Worm (Caenorhabditis elegans) whole organism, L4 larva: ENCODE results near the gene szy-4.

Experiments used
- T20F7.1 ChIP-seq: fragments of 200-800 bp; sonication (Bioruptor generic); optimal IDR thresholded peaks from 2 replicates; lab custom pipeline; 2018; ENCODE audit warnings: mild to moderate bottlenecking, missing genetic modification characterization, missing compliant biosample characterization
- T26A8.4 ChIP-seq: fragments of 200-800 bp; sonication (Bioruptor generic); IDR thresholded peaks from 2 replicates; pipeline ENCODE4 v1.3.6; 2022; ENCODE audit warnings: missing genetic modification characterization, missing compliant biosample characterization
- Y105C5A.15 ChIP-seq: fragments of 200-800 bp; sonication (Bioruptor generic); IDR thresholded peaks from 2 replicates; pipeline ENCODE4 v1.3.6; 2022; ENCODE audit warnings: missing genetic modification characterization, missing compliant biosample characterization
- Y5F2A.4 ChIP-seq: fragments of 200-800 bp; sonication (Bioruptor generic); optimal IDR thresholded peaks from 2 replicates; lab custom pipeline; 2018; ENCODE audit warnings: mild to moderate bottlenecking, missing genetic modification characterization, missing compliant biosample characterization
- ZK337.2 ChIP-seq: fragments of 200-800 bp; sonication (Bioruptor generic); IDR thresholded peaks from 2 replicates; pipeline ENCODE4 v1.3.6; 2022; ENCODE audit warnings: missing genetic modification reagents, missing genetic modification characterization, missing compliant biosample characterization
- attf-4 ChIP-seq: sonication (generic microtip); optimal IDR thresholded peaks from 3 replicates; lab custom pipeline; 2017; ENCODE audit warnings: missing biosample characterization, missing genetic modification characterization
- ceh-28 ChIP-seq: fragments of 150-350 bp; optimal IDR thresholded peaks from 2 replicates; lab custom pipeline; 2014; ENCODE audit warnings: missing biosample characterization, missing genetic modification reagents, missing genetic modification characterization
- ces-1 ChIP-seq: fragments of 150-350 bp; sonication (generic microtip); optimal IDR thresholded peaks from 4 replicates; lab custom pipeline; 2014; ENCODE audit warnings: missing biosample characterization, missing genetic modification reagents, missing genetic modification characterization
- daf-16 ChIP-seq, 3 experiments: sonication (generic microtip); optimal IDR thresholded peaks; 2 replicates each; lab custom pipeline; 2016 to 2017; ENCODE audit warnings: missing genetic modification characterization in 3 of 3, missing genetic modification reagents in 3 of 3, mild to moderate bottlenecking in 2 of 3, missing compliant biosample characterization in 2 of 3, missing biosample characterization in 1 of 3, moderate library complexity in 1 of 3
- daf-19 ChIP-seq: fragments of 200-800 bp; sonication (Bioruptor generic); conservative IDR thresholded peaks from 2 replicates; pipeline ENCODE4 v1.3.6; 2022; ENCODE audit warnings: missing genetic modification characterization, missing compliant biosample characterization
- daf-8 ChIP-seq: fragments of 200-800 bp; sonication (Bioruptor generic); IDR thresholded peaks from 2 replicates; pipeline ENCODE4 v1.3.6; 2022; ENCODE audit warnings: missing genetic modification characterization, missing compliant biosample characterization
- dmd-6 ChIP-seq: fragments of 200-800 bp; sonication (Bioruptor generic); IDR thresholded peaks from 2 replicates; pipeline ENCODE4 v1.3.6; 2022; ENCODE audit warnings: missing genetic modification reagents, missing genetic modification characterization, missing compliant biosample characterization
- dmd-8 ChIP-seq: fragments of 200-800 bp; sonication (Bioruptor generic); IDR thresholded peaks from 2 replicates; pipeline ENCODE4 v1.3.6; 2022; ENCODE audit warnings: missing genetic modification characterization, missing compliant biosample characterization
- dve-1 ChIP-seq: sonication (generic microtip); optimal IDR thresholded peaks from 2 replicates; lab custom pipeline; 2017; ENCODE audit warnings: antibody characterized with exemption, mild to moderate bottlenecking, missing genetic modification characterization, missing compliant biosample characterization; ENCODE audit not compliant: insufficient read depth
- fkh-10 ChIP-seq: fragments of 150-350 bp; optimal IDR thresholded peaks from 2 replicates; lab custom pipeline; 2014; ENCODE audit warnings: missing biosample characterization, missing genetic modification reagents, missing genetic modification characterization
- fos-1 ChIP-seq: fragments of 150-350 bp; optimal IDR thresholded peaks from 2 replicates; lab custom pipeline; 2014; ENCODE audit warnings: missing biosample characterization, missing genetic modification characterization
- gei-8 ChIP-seq: fragments of 200-800 bp; sonication (Bioruptor generic); optimal IDR thresholded peaks from 2 replicates; lab custom pipeline; 2018; ENCODE audit warnings: mild to moderate bottlenecking, missing genetic modification characterization, missing compliant biosample characterization
- jun-1 ChIP-seq: fragments of 150-350 bp; optimal IDR thresholded peaks from 2 replicates; lab custom pipeline; 2014; ENCODE audit warnings: missing biosample characterization, missing genetic modification reagents, missing genetic modification characterization
- lin-1 ChIP-seq: fragments of 200-800 bp; sonication (Bioruptor generic); IDR thresholded peaks from 2 replicates; pipeline ENCODE4 v1.3.6; 2022; ENCODE audit warnings: missing genetic modification reagents, missing genetic modification characterization, missing compliant biosample characterization
- lin-13 ChIP-seq: fragments of 150-350 bp; optimal IDR thresholded peaks from 2 replicates; lab custom pipeline; 2014; ENCODE audit warnings: missing biosample characterization, missing genetic modification reagents, missing genetic modification characterization
- madf-5 ChIP-seq, 2 experiments: fragments of 200-800 bp; sonication (Bioruptor generic); IDR thresholded peaks; 2 replicates each; pipeline ENCODE4 v1.3.6; 2022; ENCODE audit warnings: missing compliant biosample characterization in 2 of 2, missing genetic modification characterization in 2 of 2
- madf-9 ChIP-seq: fragments of 200-800 bp; sonication (Bioruptor generic); conservative IDR thresholded peaks from 2 replicates; pipeline ENCODE4 v1.3.6; 2022; ENCODE audit warnings: missing genetic modification reagents, missing genetic modification characterization, missing compliant biosample characterization
- mdl-1 ChIP-seq, 2 experiments: fragments of 150-350 bp in 1 of 2; sonication (generic microtip) in 1 of 2; optimal IDR thresholded peaks; 2 replicates each; lab custom pipeline; 2014 to 2017; ENCODE audit warnings: missing biosample characterization in 2 of 2, missing genetic modification characterization in 2 of 2
- mxl-2 ChIP-seq: fragments of 200-800 bp; sonication (Bioruptor generic); conservative IDR thresholded peaks from 2 replicates; pipeline ENCODE4 v1.3.6; 2022; ENCODE audit warnings: missing genetic modification reagents, missing genetic modification characterization, missing compliant biosample characterization
- nhr-10 ChIP-seq: fragments of 150-350 bp; optimal IDR thresholded peaks from 2 replicates; lab custom pipeline; 2014; ENCODE audit warnings: missing biosample characterization, missing genetic modification characterization
- nhr-42 ChIP-seq: fragments of 200-800 bp; sonication (Bioruptor generic); IDR thresholded peaks from 2 replicates; pipeline ENCODE4 v1.3.6; 2022; ENCODE audit warnings: missing genetic modification characterization, missing compliant biosample characterization
- nhr-48 ChIP-seq: sonication (generic microtip); optimal IDR thresholded peaks from 2 replicates; lab custom pipeline; 2016; ENCODE audit warnings: mild to moderate bottlenecking, missing genetic modification characterization, missing compliant biosample characterization
- spr-1 ChIP-seq: sonication (generic microtip); optimal IDR thresholded peaks from 2 replicates; lab custom pipeline; 2016; ENCODE audit warnings: mild to moderate bottlenecking, missing genetic modification characterization, missing compliant biosample characterization
- tag-97 ChIP-seq: fragments of 200-800 bp; sonication (Bioruptor generic); IDR thresholded peaks from 2 replicates; pipeline ENCODE4 v1.3.6; 2022; ENCODE audit warnings: missing genetic modification characterization, missing compliant biosample characterization
- tra-1 ChIP-seq: fragments of 200-800 bp; sonication (Bioruptor generic); IDR thresholded peaks from 2 replicates; pipeline ENCODE4 v1.3.6; 2022; ENCODE audit warnings: missing genetic modification reagents, missing genetic modification characterization, missing compliant biosample characterization
- unc-62 ChIP-seq, 3 experiments: fragments of 150-350 bp in 1 of 3; sonication (generic microtip); optimal IDR thresholded peaks in 2 of 3; peaks in 1 of 3; 1 replicate in 1 of 3; 2 replicates in 2 of 3; lab custom pipeline; 2014 to 2017; ENCODE audit warnings: missing biosample characterization in 3 of 3, missing genetic modification characterization in 3 of 3, missing genetic modification reagents in 3 of 3, missing genotype in 1 of 3
- vab-7 ChIP-seq: fragments of 200-800 bp; sonication (Bioruptor generic); IDR thresholded peaks from 2 replicates; pipeline ENCODE4 v1.3.6; 2022; ENCODE audit warnings: missing genetic modification reagents, missing genetic modification characterization, missing compliant biosample characterization
- zip-2 ChIP-seq: fragments of 150-350 bp; optimal IDR thresholded peaks from 2 replicates; lab custom pipeline; 2014; ENCODE audit warnings: missing biosample characterization, missing genetic modification characterization

The szy-4 gene

DNA sequence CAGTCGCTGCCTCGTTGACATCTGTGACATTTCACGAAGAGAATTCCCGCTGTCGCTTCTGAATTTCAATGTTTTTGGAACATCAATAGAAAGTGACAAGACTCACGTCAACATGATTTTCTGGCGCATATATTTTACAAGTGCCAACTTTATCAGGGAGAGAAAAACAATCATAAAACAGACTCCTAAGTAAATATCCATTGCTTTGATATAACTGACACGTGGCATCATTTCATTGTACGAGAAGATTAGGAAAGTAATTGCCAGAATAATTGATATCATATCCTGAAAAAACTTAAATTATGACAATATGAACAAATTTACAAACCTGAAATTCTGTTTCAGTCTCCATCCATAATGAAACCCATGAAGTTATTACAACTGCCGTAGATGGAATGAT is 40.4 kb upstream of the szy-4 start:
- peak in 1 of 2 experiments; percentile 95 for TF ChIP-seq unc-62 (GFP tag; optimal IDR thresholded peaks at IDR 0.05 in 1 of 2; lab: Kevin White, UChicago)
- TF ChIP-seq unc-62 (tag; optimal IDR thresholded peaks at IDR 0.05; lab: Kevin White, UChicago): no peak
- TF ChIP-seq nhr-10 (tag; lab: Kevin White, UChicago): no peak

DNA sequence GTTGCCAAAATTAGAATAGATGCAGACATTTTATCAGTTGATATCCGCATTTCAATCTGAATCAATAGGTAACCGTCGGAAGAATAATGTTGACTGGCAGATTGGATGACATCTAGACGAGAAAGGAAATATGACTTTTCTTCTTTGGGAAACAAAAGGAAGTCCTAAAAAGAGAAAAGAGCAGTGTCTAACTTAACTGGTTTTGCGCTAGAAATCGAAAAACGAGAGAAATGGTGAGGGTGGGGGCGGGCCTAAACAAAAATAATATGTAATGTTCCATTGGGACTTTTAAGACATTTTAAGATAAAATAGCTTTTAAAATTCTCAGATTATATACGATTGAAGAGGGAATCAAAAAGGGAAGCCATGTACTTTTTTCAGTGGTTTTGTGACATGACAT is 37.5 kb upstream of the szy-4 start, which contains the start of gene exp-1:
exp-1 (minus strand) TSS at position 101 of the 400 bp plus-strand sequence.
- no peak for TF ChIP-seq mxl-2 (GFP tag; lab: Robert Waterston, UW)
- no peak for TF ChIP-seq dmd-6 (GFP tag; lab: Robert Waterston, UW)
- TF ChIP-seq ces-1: no peak
- no peak for TF ChIP-seq tra-1 (GFP tag; lab: Robert Waterston, UW)
- TF ChIP-seq zip-2 (tag; lab: Kevin White, UChicago): no peak
- TF ChIP-seq daf-19: no peak

DNA sequence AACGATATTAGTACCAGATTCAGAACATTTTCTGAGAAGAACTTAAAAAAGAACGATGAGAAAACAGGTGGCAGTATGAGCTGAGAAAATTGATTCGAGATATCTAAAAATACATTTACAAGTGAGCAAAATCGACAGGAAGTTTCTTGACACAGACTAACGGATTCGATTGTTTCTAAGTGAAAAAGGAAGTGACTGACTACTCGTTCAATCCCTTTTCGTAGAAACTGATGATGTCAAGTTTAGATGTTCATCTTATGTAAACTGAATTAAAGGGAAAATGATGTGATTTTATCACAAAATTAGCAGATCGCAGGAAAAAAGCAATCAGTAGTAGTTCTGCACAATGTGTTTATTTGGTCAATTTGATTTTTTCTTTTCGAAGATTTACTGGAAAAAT is 33.3 kb upstream of the szy-4 start:
- TF ChIP-seq fkh-10 (GFP tag; lab: Kevin White, UChicago) (peak; percentile 15), T26A8.4 (GFP tag; lab: Robert Waterston, UW) (no peak), ces-1 (peak; percentile 20)
- TF ChIP-seq, all 104 proteins: peak for 2

DNA sequence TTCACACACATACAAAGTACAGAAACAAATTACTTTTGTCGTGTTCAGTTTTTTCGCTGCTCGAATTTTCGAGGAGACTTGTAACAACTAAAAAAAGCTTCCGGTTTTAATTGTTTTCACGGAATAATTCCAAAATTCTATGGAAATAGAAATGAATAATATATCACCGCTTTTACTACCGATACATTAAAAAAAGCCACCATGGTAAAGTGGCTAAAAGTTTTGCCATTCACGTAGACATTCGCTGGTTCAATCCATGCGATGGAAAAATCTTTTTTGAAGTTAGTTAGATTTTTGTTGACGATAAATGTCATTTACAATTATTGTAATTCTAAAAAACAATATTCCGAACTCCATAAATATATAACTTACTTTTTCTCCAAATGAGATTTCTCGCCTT is 29.8 kb upstream of the szy-4 start:
- TF ChIP-seq madf-9 (no peak), Y105C5A.15 (GFP tag; lab: Robert Waterston, UW) (no peak), mdl-1 (tag; optimal IDR thresholded peaks at IDR 0.05; lab: Kevin White, UChicago) (no peak), jun-1 (tag; lab: Kevin White, UChicago) (no peak), gei-8 (GFP tag; lab: Kevin White, UChicago) (no peak), Y5F2A.4 (GFP tag; lab: Kevin White, UChicago) (no peak), ceh-28 (no peak), daf-8 (GFP tag; lab: Robert Waterston, UW) (no peak), attf-4 (tag; lab: Kevin White, UChicago) (no peak), lin-1 (GFP tag; lab: Robert Waterston, UW) (no peak), nhr-48 (tag; lab: Kevin White, UChicago) (no peak), spr-1 (tag; lab: Kevin White, UChicago) (no peak)
- TF ChIP-seq, all 104 proteins: peak for 0

DNA sequence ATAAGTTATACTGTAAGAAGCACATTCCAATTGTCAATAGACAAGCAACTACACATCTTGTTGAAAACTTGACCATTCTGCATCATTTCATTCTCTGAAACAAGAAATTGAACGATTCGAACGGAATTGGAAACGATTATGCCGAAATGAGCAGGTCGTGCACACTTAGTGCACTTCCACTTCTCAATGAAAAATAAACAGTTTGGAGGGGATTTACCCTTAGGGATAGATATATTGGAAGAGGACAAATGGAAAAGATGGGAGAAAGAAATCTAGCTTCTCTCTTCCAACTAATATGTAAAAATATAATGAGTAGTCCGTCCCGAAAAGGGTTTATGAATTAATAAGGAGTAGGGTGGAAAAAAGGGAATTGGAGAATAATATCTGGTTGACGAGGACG is 29.3 kb upstream of the szy-4 start, which contains the start of gene hst-3.1:
hst-3.1 (minus strand) TSS at position 101 of the 400 bp plus-strand sequence.
- TF ChIP-seq tag-97 (GFP tag; lab: Robert Waterston, UW): no peak
- no peak for TF ChIP-seq ZK337.2 (GFP tag; lab: Robert Waterston, UW)
- TF ChIP-seq T20F7.1 (GFP tag; lab: Kevin White, UChicago): no peak
- no peak for TF ChIP-seq fos-1 (tag; lab: Kevin White, UChicago)
- TF ChIP-seq madf-5 (GFP tag; IDR thresholded peaks at IDR 0.05; lab: Robert Waterston, UW): no peak
- no peak for TF ChIP-seq dve-1 (tag; lab: Kevin White, UChicago)
- no peak for TF ChIP-seq lin-13 (GFP tag; lab: Kevin White, UChicago)
- no peak for TF ChIP-seq nhr-42 (GFP tag; lab: Robert Waterston, UW)
- TF ChIP-seq vab-7 (GFP tag; lab: Robert Waterston, UW): no peak
- no peak for TF ChIP-seq daf-16 (GFP tag; optimal IDR thresholded peaks at IDR 0.05; lab: Kevin White, UChicago)
- no peak for TF ChIP-seq daf-16 (tag; optimal IDR thresholded peaks at IDR 0.05; lab: Kevin White, UChicago)
- no peak for TF ChIP-seq dmd-8 (GFP tag; lab: Robert Waterston, UW)
